Worm (Caenorhabditis elegans) whole organism, L1 larva: ENCODE results near the gene zig-12.

Experiments
- C04F5.9 ChIP-seq: sonication (generic microtip); optimal IDR thresholded peaks from 2 replicates; lab custom pipeline; 2016; ENCODE audit warnings: missing genetic modification characterization, missing compliant biosample characterization
- C34B4.2 ChIP-seq: sonication (generic microtip); optimal IDR thresholded peaks from 2 replicates; lab custom pipeline; 2017; ENCODE audit warnings: mild to moderate bottlenecking, missing genetic modification characterization, missing compliant biosample characterization
- F16B12.6 ChIP-seq: fragments of 150-350 bp; optimal IDR thresholded peaks from 2 replicates; lab custom pipeline; 2014; ENCODE audit warnings: missing biosample characterization, missing genetic modification characterization
- blmp-1 ChIP-seq: fragments of 150-350 bp; optimal IDR thresholded peaks from 2 replicates; lab custom pipeline; 2014; ENCODE audit warnings: missing biosample characterization, missing genetic modification characterization
- ceh-63 ChIP-seq: fragments of 200-800 bp; sonication (Bioruptor generic); optimal IDR thresholded peaks from 2 replicates; lab custom pipeline; 2018; ENCODE audit warnings: mild to moderate bottlenecking, missing genetic modification characterization, missing compliant biosample characterization
- ceh-8 ChIP-seq: fragments of 200-800 bp; sonication (Bioruptor generic); optimal IDR thresholded peaks from 2 replicates; lab custom pipeline; 2018; ENCODE audit warnings: mild to moderate bottlenecking, missing genetic modification characterization, moderate library complexity, missing compliant biosample characterization
- ceh-82 ChIP-seq, 3 experiments: fragments of 150-350 bp in 1 of 3; sonication (generic microtip) in 2 of 3; optimal IDR thresholded peaks; 2 replicates each; lab custom pipeline; 2014 to 2017; ENCODE audit warnings: missing biosample characterization in 3 of 3, missing genetic modification characterization in 3 of 3
- dpl-1 ChIP-seq, 3 experiments: fragments of 150-350 bp in 2 of 3; sonication (generic microtip) in 1 of 3; optimal IDR thresholded peaks; 2 replicates each; lab custom pipeline; 2014 to 2017; ENCODE audit warnings: missing biosample characterization in 3 of 3, missing genetic modification characterization in 3 of 3, missing genetic modification reagents in 3 of 3
- dsc-1 ChIP-seq: sonication (generic microtip); optimal IDR thresholded peaks from 2 replicates; lab custom pipeline; 2016; ENCODE audit warnings: mild to moderate bottlenecking, missing genetic modification characterization, missing compliant biosample characterization
- efl-1 ChIP-seq, 4 experiments: fragments of 150-350 bp; optimal IDR thresholded peaks in 3 of 4; peaks in 1 of 4; 1 replicate in 1 of 4; 2 replicates in 3 of 4; lab custom pipeline; 2014; ENCODE audit warnings: missing biosample characterization in 2 of 4, missing genetic modification characterization in 2 of 4, missing genetic modification reagents in 2 of 4
- egl-13 ChIP-seq: sonication (generic microtip); optimal IDR thresholded peaks from 2 replicates; lab custom pipeline; 2016; ENCODE audit warnings: missing genotype, missing genetic modification reagents, missing genetic modification characterization, missing compliant biosample characterization
- egl-27 ChIP-seq, 2 experiments: fragments of 150-350 bp in 1 of 2; sonication (generic microtip); optimal IDR thresholded peaks; 3 replicates each; lab custom pipeline; 2017 to 2018; ENCODE audit warnings: missing biosample characterization in 2 of 2, missing genetic modification characterization in 2 of 2, missing genetic modification reagents in 2 of 2
- elt-3 ChIP-seq, 6 experiments: fragments of 150-350 bp in 1 of 6; sonication (generic microtip); optimal IDR thresholded peaks; 2 replicates each; lab custom pipeline; 2017 to 2018; ENCODE audit warnings: missing biosample characterization in 6 of 6, missing genetic modification characterization in 6 of 6, inconsistent platforms in 1 of 6
- ets-5 ChIP-seq: fragments of 200-800 bp; sonication (Bioruptor generic); IDR thresholded peaks from 2 replicates; pipeline ENCODE4 v1.3.6; 2022; ENCODE audit warnings: missing genetic modification characterization, missing compliant biosample characterization
- fkh-10 ChIP-seq: sonication (generic microtip); optimal IDR thresholded peaks from 2 replicates; lab custom pipeline; 2017; ENCODE audit warnings: missing biosample characterization, missing genetic modification reagents, missing genetic modification characterization
- grh-1 ChIP-seq: fragments of 200-800 bp; sonication (Bioruptor generic); IDR thresholded peaks from 2 replicates; pipeline ENCODE4 v1.3.6; 2022; ENCODE audit warnings: missing genetic modification reagents, missing genetic modification characterization, missing compliant biosample characterization
- irx-1 ChIP-seq: sonication (generic microtip); optimal IDR thresholded peaks from 2 replicates; lab custom pipeline; 2016; ENCODE audit warnings: missing genetic modification characterization, missing compliant biosample characterization
- lin-13 ChIP-seq: fragments of 150-350 bp; optimal IDR thresholded peaks from 2 replicates; lab custom pipeline; 2014; ENCODE audit warnings: missing biosample characterization, missing genetic modification reagents, missing genetic modification characterization
- lin-14 ChIP-seq: fragments of 200-800 bp; sonication (Bioruptor generic); optimal IDR thresholded peaks from 2 replicates; lab custom pipeline; 2018; ENCODE audit warnings: mild to moderate bottlenecking, missing genetic modification characterization, moderate library complexity, missing compliant biosample characterization
- lin-15B ChIP-seq: fragments of 150-350 bp; sonication (generic microtip); optimal IDR thresholded peaks from 3 replicates; lab custom pipeline; 2014; ENCODE audit warnings: missing biosample characterization, missing genetic modification characterization
- lin-35 ChIP-seq, 2 experiments: fragments of 150-350 bp; optimal IDR thresholded peaks; 2 replicates each; lab custom pipeline; 2014; ENCODE audit warnings: missing biosample characterization in 2 of 2, missing genetic modification characterization in 2 of 2, missing genetic modification reagents in 2 of 2
- lir-3 ChIP-seq: sonication (generic microtip); optimal IDR thresholded peaks from 2 replicates; lab custom pipeline; 2016; ENCODE audit warnings: mild to moderate bottlenecking, missing genetic modification characterization, moderate library complexity, missing compliant biosample characterization; ENCODE audit not compliant: poor library complexity
- lsy-2 ChIP-seq, 2 experiments: fragments of 150-350 bp; optimal IDR thresholded peaks; 2 replicates each; lab custom pipeline; 2014; ENCODE audit warnings: missing biosample characterization in 2 of 2, missing genetic modification characterization in 2 of 2
- mab-9 ChIP-seq: fragments of 200-800 bp; sonication (Bioruptor generic); IDR thresholded peaks from 2 replicates; pipeline ENCODE4 v1.3.6; 2022; ENCODE audit warnings: missing genetic modification reagents, missing genetic modification characterization, missing compliant biosample characterization
- mef-2 ChIP-seq: fragments of 150-350 bp; optimal IDR thresholded peaks from 2 replicates; lab custom pipeline; 2014; ENCODE audit warnings: missing biosample characterization, missing genetic modification characterization
- mep-1 ChIP-seq: fragments of 150-350 bp; optimal IDR thresholded peaks from 2 replicates; lab custom pipeline; 2014; ENCODE audit warnings: missing biosample characterization, missing genetic modification characterization
- nhr-11 ChIP-seq: fragments of 150-350 bp; optimal IDR thresholded peaks from 2 replicates; lab custom pipeline; 2014; ENCODE audit warnings: missing biosample characterization, missing genetic modification characterization
- nhr-12 ChIP-seq: sonication (generic microtip); optimal IDR thresholded peaks from 2 replicates; lab custom pipeline; 2017; ENCODE audit warnings: missing biosample characterization, missing genetic modification characterization
- nhr-20 ChIP-seq: sonication (generic microtip); optimal IDR thresholded peaks from 2 replicates; lab custom pipeline; 2016; ENCODE audit warnings: mild to moderate bottlenecking, missing genetic modification characterization, missing compliant biosample characterization
- nhr-237 ChIP-seq: fragments of 150-350 bp; optimal IDR thresholded peaks from 2 replicates; lab custom pipeline; 2014; ENCODE audit warnings: missing biosample characterization, missing genetic modification characterization
- nhr-71 ChIP-seq: sonication (generic microtip); optimal IDR thresholded peaks from 2 replicates; lab custom pipeline; 2016; ENCODE audit warnings: mild to moderate bottlenecking, missing genetic modification characterization, moderate library complexity, missing compliant biosample characterization
- nhr-76 ChIP-seq: sonication (generic microtip); optimal IDR thresholded peaks from 2 replicates; lab custom pipeline; 2017; ENCODE audit warnings: missing biosample characterization, missing genetic modification characterization
- pag-3 ChIP-seq: sonication (generic microtip); optimal IDR thresholded peaks from 2 replicates; lab custom pipeline; 2017; ENCODE audit warnings: missing genetic modification characterization, mild to moderate bottlenecking, missing compliant biosample characterization, antibody characterized with exemption, borderline replicate concordance; ENCODE audit not compliant: insufficient read depth
- pax-3 ChIP-seq: fragments of 200-800 bp; sonication (Bioruptor generic); optimal IDR thresholded peaks from 2 replicates; lab custom pipeline; 2018; ENCODE audit warnings: mild to moderate bottlenecking, missing genetic modification characterization, moderate library complexity, missing compliant biosample characterization
- rnt-1 ChIP-seq: sonication (generic microtip); optimal IDR thresholded peaks from 2 replicates; lab custom pipeline; 2016; ENCODE audit warnings: mild to moderate bottlenecking, missing genetic modification characterization, moderate library complexity, missing compliant biosample characterization
- skn-1 ChIP-seq: fragments of 150-350 bp; optimal IDR thresholded peaks from 2 replicates; lab custom pipeline; 2014; ENCODE audit warnings: missing biosample characterization, missing genetic modification characterization
- snu-23 ChIP-seq: sonication (generic microtip); optimal IDR thresholded peaks from 2 replicates; lab custom pipeline; 2016; ENCODE audit warnings: missing genetic modification characterization, missing compliant biosample characterization
- sox-4 ChIP-seq: sonication (generic microtip); optimal IDR thresholded peaks from 2 replicates; lab custom pipeline; 2016; ENCODE audit warnings: missing genetic modification characterization, missing compliant biosample characterization
- sptf-1 ChIP-seq: fragments of 150-350 bp; optimal IDR thresholded peaks from 2 replicates; lab custom pipeline; 2014; ENCODE audit warnings: missing biosample characterization, missing genetic modification characterization
- tlp-1 ChIP-seq: fragments of 150-350 bp; optimal IDR thresholded peaks from 2 replicates; lab custom pipeline; 2014; ENCODE audit warnings: missing biosample characterization, missing genetic modification characterization
- unc-30 ChIP-seq: sonication (generic microtip); optimal IDR thresholded peaks from 2 replicates; lab custom pipeline; 2017; ENCODE audit warnings: missing biosample characterization, missing genetic modification characterization
- unc-86 ChIP-seq: sonication (generic microtip); optimal IDR thresholded peaks from 2 replicates; lab custom pipeline; 2016; ENCODE audit warnings: missing genetic modification characterization, missing compliant biosample characterization
- unc-98 ChIP-seq: fragments of 200-800 bp; sonication (Bioruptor generic); IDR thresholded peaks from 2 replicates; pipeline ENCODE4 v1.3.6; 2022; ENCODE audit warnings: missing genetic modification characterization, missing compliant biosample characterization
- ztf-4 ChIP-seq: fragments of 150-350 bp; optimal IDR thresholded peaks from 2 replicates; lab custom pipeline; 2014; ENCODE audit warnings: missing biosample characterization, missing genetic modification characterization

The zig-12 gene

ce11 chrX:8752546-8752945 lies 11.2 kb upstream of the zig-12 start (continued):
- no peak for TF ChIP-seq F16B12.6
- no peak for TF ChIP-seq lin-13
- TF ChIP-seq dpl-1 (GFP tag; optimal IDR thresholded peaks at IDR 0.05; lab: Kevin White, UChicago) = no peak
- no peak for TF ChIP-seq ceh-63 (GFP tag; lab: Kevin White, UChicago)
- peak in 1 of 2 experiments; percentile 19 for TF ChIP-seq lin-35 (GFP tag; optimal IDR thresholded peaks at IDR 0.05; lab: Kevin White, UChicago)
- TF ChIP-seq ceh-82 (tag; optimal IDR thresholded peaks at IDR 0.05; lab: Kevin White, UChicago) = no peak
- TF ChIP-seq egl-13 (tag; lab: Kevin White, UChicago) = no peak
- no peak for TF ChIP-seq tlp-1 (tag; lab: Kevin White, UChicago)
- no peak for TF ChIP-seq sptf-1
- TF ChIP-seq nhr-71 (tag; lab: Kevin White, UChicago) = peak; percentile 58

ce11 chrX:8754285-8754795 lies 9.4 kb upstream of the zig-12 start:
- TF ChIP-seq lsy-2 (tag; optimal IDR thresholded peaks at IDR 0.05; lab: Kevin White, UChicago) = peak in 1 of 2 experiments; percentile 56
- TF ChIP-seq lin-35 (GFP tag; optimal IDR thresholded peaks at IDR 0.05; lab: Kevin White, UChicago) = peak in 1 of 2 experiments; percentile 21
- TF ChIP-seq C34B4.2 (tag; lab: Kevin White, UChicago) = no peak
- TF ChIP-seq fkh-10 (GFP tag; lab: Kevin White, UChicago) = no peak
- no peak for TF ChIP-seq skn-1 (tag; lab: Kevin White, UChicago)
- TF ChIP-seq mab-9 = no peak
- TF ChIP-seq ets-5 (GFP tag; lab: Robert Waterston, UW) = no peak
- no peak for TF ChIP-seq ceh-8 (GFP tag; lab: Kevin White, UChicago)
- TF ChIP-seq pax-3 (tag; lab: Kevin White, UChicago) = no peak
- TF ChIP-seq ceh-63 (GFP tag; lab: Kevin White, UChicago) = no peak
- no peak for TF ChIP-seq nhr-12 (tag; lab: Kevin White, UChicago)
- no peak for TF ChIP-seq mef-2 (tag; lab: Kevin White, UChicago)
- TF ChIP-seq sox-4 (tag; lab: Kevin White, UChicago) = no peak
- no peak for TF ChIP-seq egl-27 (tag; optimal IDR thresholded peaks at IDR 0.05; lab: Kevin White, UChicago)
- no peak for TF ChIP-seq irx-1 (tag; lab: Kevin White, UChicago)
- no peak for TF ChIP-seq rnt-1
- TF ChIP-seq ztf-4 (tag; lab: Kevin White, UChicago) = no peak
- TF ChIP-seq lin-15B (tag; lab: Kevin White, UChicago) = no peak
- TF ChIP-seq elt-3 (tag; optimal IDR thresholded peaks at IDR 0.05; lab: Kevin White, UChicago) = peak in 2 of 6 experiments; percentile 48 to 88
- no peak for TF ChIP-seq lir-3 (tag; lab: Kevin White, UChicago)
- TF ChIP-seq grh-1 = no peak
- no peak for TF ChIP-seq nhr-76 (tag; lab: Kevin White, UChicago)
- no peak for TF ChIP-seq unc-98
- no peak for TF ChIP-seq egl-13 (tag; lab: Kevin White, UChicago)
- no peak for TF ChIP-seq unc-30 (tag; lab: Kevin White, UChicago)
- TF ChIP-seq sptf-1 = no peak
- no peak for TF ChIP-seq nhr-237
- TF ChIP-seq blmp-1 (tag; lab: Kevin White, UChicago) = peak; percentile 40
- TF ChIP-seq C04F5.9 (tag; lab: Kevin White, UChicago) = no peak
- peak; percentile 32 for TF ChIP-seq nhr-71 (tag; lab: Kevin White, UChicago)
- no peak for TF ChIP-seq dsc-1
- TF ChIP-seq snu-23 = peak; percentile 14
- TF ChIP-seq nhr-11 (tag; lab: Kevin White, UChicago) = no peak
- TF ChIP-seq lin-14 = peak; percentile 51
- TF ChIP-seq efl-1 (optimal IDR thresholded peaks at IDR 0.05; lab: Kevin White, UChicago) = no peak
- TF ChIP-seq efl-1 (GFP tag; optimal IDR thresholded peaks at IDR 0.05 in 1 of 2; lab: Kevin White, UChicago) = peak in 1 of 2 experiments; percentile 71
- peak; percentile 62 for TF ChIP-seq nhr-20
- no peak for TF ChIP-seq pag-3 (tag; lab: Kevin White, UChicago)
- TF ChIP-seq unc-86 (tag; lab: Kevin White, UChicago) = no peak
- no peak for TF ChIP-seq mep-1 (tag; lab: Kevin White, UChicago)
